Worm (Caenorhabditis elegans): ENCODE data around the gene H01M10.1.

The H01M10.1 gene

DNA sequence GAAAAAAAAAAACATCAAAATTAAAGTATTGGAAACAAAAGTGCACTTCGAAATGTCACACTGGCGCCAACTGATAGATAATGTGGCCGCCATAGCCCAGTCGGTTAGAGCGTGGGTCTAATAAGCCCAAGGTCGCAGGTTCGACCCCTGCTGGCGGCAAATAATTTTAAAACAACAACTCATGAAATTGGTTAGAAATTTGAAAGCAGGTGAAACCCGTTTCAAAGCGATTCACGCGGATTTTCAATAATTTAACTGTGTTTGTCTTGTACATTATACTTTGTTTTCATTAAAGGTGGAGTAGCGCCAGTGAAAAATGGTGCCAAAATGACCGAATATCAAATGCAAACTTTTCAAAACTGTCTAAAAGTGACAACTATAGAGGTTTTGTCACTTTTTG lies 49.1 kb downstream of the H01M10.1 start:
- TF ChIP-seq Y22D7AL.16 (tag; optimal IDR thresholded peaks at IDR 0.05) (no peak), fkh-6 (tag; optimal IDR thresholded peaks at IDR 0.05) (no peak), ahr-1 (tag; optimal IDR thresholded peaks at IDR 0.05) (no peak), unc-86 (tag; optimal IDR thresholded peaks at IDR 0.05) (no peak), unc-3 (GFP tag; conservative IDR thresholded peaks at IDR 0.05) (no peak), unc-3 (tag; optimal IDR thresholded peaks at IDR 0.05) (no peak), ztf-16 (tag; optimal IDR thresholded peaks at IDR 0.05) (no peak), unc-42 (tag; optimal IDR thresholded peaks at IDR 0.05) (no peak), hlh-13 (GFP tag; optimal IDR thresholded peaks at IDR 0.05) (no peak), ceh-34 (tag; optimal IDR thresholded peaks at IDR 0.05) (no peak), gmeb-2 (tag; optimal IDR thresholded peaks at IDR 0.05) (no peak), T23F11.4 (GFP tag; optimal IDR thresholded peaks at IDR 0.05) (no peak), hlh-8 (tag; optimal IDR thresholded peaks at IDR 0.05) (no peak), npax-4 (tag; optimal IDR thresholded peaks at IDR 0.05) (no peak), ceh-6 (GFP tag; optimal IDR thresholded peaks at IDR 0.05) (no peak), hlh-30 (tag; optimal IDR thresholded peaks at IDR 0.05; ENCODE audit: insufficient read depth) (no peak)

Data from whole organism, late embryonic.